Worm (Caenorhabditis elegans) whole organism, L1 larva: ENCODE data around the gene szy-2.

Experiments used
- ces-1 ChIP-seq: fragments of 150-350 bp; optimal IDR thresholded peaks from 2 replicates; lab custom pipeline; 2014; ENCODE audit warnings: missing biosample characterization, missing genetic modification reagents, missing genetic modification characterization
- sptf-1 ChIP-seq: fragments of 150-350 bp; optimal IDR thresholded peaks from 2 replicates; lab custom pipeline; 2014; ENCODE audit warnings: missing biosample characterization, missing genetic modification characterization

The szy-2 gene

DNA sequence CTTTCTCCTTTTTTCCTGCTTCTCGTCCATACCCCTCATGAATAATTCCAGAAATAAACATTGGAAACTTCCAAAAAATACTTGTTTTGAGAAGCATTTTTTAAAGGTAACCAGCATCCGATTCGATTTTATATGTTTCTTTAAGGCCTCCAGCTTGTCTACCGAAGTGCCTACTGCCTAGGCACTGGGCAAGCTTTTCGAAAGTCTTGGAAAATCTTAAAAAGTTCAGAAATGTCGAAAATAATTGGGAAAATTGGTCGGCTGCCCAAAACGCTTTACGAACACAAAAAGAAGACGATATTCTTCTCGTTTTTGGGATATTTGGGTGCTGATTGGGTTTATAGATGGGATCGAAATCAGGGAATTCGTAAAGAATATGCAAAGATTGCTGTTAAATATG lies 49.4 kb downstream of the szy-2 start, which contains the start of gene F52C9.3 (continued):
- TF ChIP-seq ces-1 (GFP tag; lab: Kevin White, UChicago) (no peak), sptf-1 (tag; lab: Kevin White, UChicago) (no peak)
